Fruit fly (Drosophila melanogaster): ENCODE measurements around the gene Osi1.

- TF ChIP-seq CG8478 (optimal IDR thresholded peaks at IDR 0.05) = no peak
- no peak for TF ChIP-seq psq (optimal IDR thresholded peaks at IDR 0.05)
- no peak for TF ChIP-seq usp (GFP tag; optimal IDR thresholded peaks at IDR 0.05)
- TF ChIP-seq pan (optimal IDR thresholded peaks at IDR 0.05) = no peak
These were observed 29.7 kb downstream of the Osi1 start for dm6 chr3R:6203000-6203399.
